Worm (Caenorhabditis elegans) whole organism, late embryonic: ENCODE data around the gene epi-1.

ENCODE experiments used
- C08G9.2 ChIP-seq: sonication (generic microtip); optimal IDR thresholded peaks from 2 replicates; lab custom pipeline; 2016; ENCODE audit warnings: mild to moderate bottlenecking, missing genetic modification characterization, moderate library complexity, missing compliant biosample characterization
- Y22D7AL.16 ChIP-seq: sonication (generic microtip); optimal IDR thresholded peaks from 2 replicates; lab custom pipeline; 2016; ENCODE audit warnings: missing genetic modification characterization, missing compliant biosample characterization
- ama-1 ChIP-seq: fragments of 150-350 bp; optimal IDR thresholded peaks from 2 replicates; lab custom pipeline; 2014
- ceh-14 ChIP-seq: sonication (generic microtip); optimal IDR thresholded peaks from 2 replicates; lab custom pipeline; 2016; ENCODE audit warnings: missing genotype, missing genetic modification characterization, missing compliant biosample characterization
- fkh-10 ChIP-seq: fragments of 150-350 bp; optimal IDR thresholded peaks from 2 replicates; lab custom pipeline; 2014; ENCODE audit warnings: missing biosample characterization, missing genetic modification reagents, missing genetic modification characterization
- pros-1 ChIP-seq: fragments of 150-350 bp; optimal IDR thresholded peaks from 2 replicates; lab custom pipeline; 2014; ENCODE audit warnings: missing biosample characterization, missing genetic modification reagents, missing genetic modification characterization

ce11 chrIV:10620811-10621210, 45.8 kb upstream of the epi-1 start, which contains the start of gene R09H10.7:
- TF ChIP-seq fkh-10 = no peak
- TF ChIP-seq ceh-14 = no peak
- TF ChIP-seq C08G9.2 = no peak
- no peak for TF ChIP-seq ama-1 (lab: Kevin White, UChicago)
- TF ChIP-seq pros-1 (tag; lab: Kevin White, UChicago) = no peak
- no peak for TF ChIP-seq Y22D7AL.16 (tag; lab: Kevin White, UChicago)
